Fruit fly (Drosophila melanogaster): ENCODE results near the gene aop.

- TF ChIP-seq CG8478 (optimal IDR thresholded peaks at IDR 0.05) (no peak), CTCF (optimal IDR thresholded peaks at IDR 0.05) (no peak)
These were observed 43.8 kb upstream of the aop start for dm6 chr2L:2222377-2222776.

Measured in S2 (cell line).